Fruit fly (Drosophila melanogaster): Measurements from ENCODE around the gene nAChRbeta3.

nAChRbeta3 gene

dm6 chr2L:516032-516993 lies 28.6 kb upstream of the nAChRbeta3 start:
- peak; percentile 30 for TF ChIP-seq kay (GFP tag; ENCODE audit: borderline replicate concordance)
- no peak for TF ChIP-seq cnc (optimal IDR thresholded peaks at IDR 0.05)

dm6 chr2L:517911-518619 lies 26.9 kb upstream of the nAChRbeta3 start:
- TF ChIP-seq CG11617 (GFP tag; optimal IDR thresholded peaks at IDR 0.05) (no peak), Hr96 (GFP tag; optimal IDR thresholded peaks at IDR 0.05) (no peak), pad (GFP tag; optimal IDR thresholded peaks at IDR 0.05) (no peak), cic (GFP tag; optimal IDR thresholded peaks at IDR 0.05) (no peak), CG33017 (tag; optimal IDR thresholded peaks at IDR 0.05) (no peak), ovo (GFP tag; optimal IDR thresholded peaks at IDR 0.05) (no peak), toe (GFP tag; optimal IDR thresholded peaks at IDR 0.05) (no peak), kay (GFP tag; ENCODE audit: borderline replicate concordance) (no peak), tj (GFP tag; optimal IDR thresholded peaks at IDR 0.05) (no peak), Clk (GFP tag; optimal IDR thresholded peaks at IDR 0.05) (no peak), cnc (optimal IDR thresholded peaks at IDR 0.05) (no peak), CG7101 (tag; optimal IDR thresholded peaks at IDR 0.05) (no peak), Crg-1 (GFP tag; optimal IDR thresholded peaks at IDR 0.05) (no peak)

dm6 chr2L:518620-518913 lies 26.4 kb upstream of the nAChRbeta3 start:
- TF ChIP-seq cic (GFP tag; optimal IDR thresholded peaks at IDR 0.05) = no peak
- TF ChIP-seq Clk (GFP tag; optimal IDR thresholded peaks at IDR 0.05) = no peak
- no peak for TF ChIP-seq CG12768 (GFP tag; optimal IDR thresholded peaks at IDR 0.05)
- no peak for TF ChIP-seq cnc (optimal IDR thresholded peaks at IDR 0.05)
- no peak for TF ChIP-seq CG7045 (GFP tag; optimal IDR thresholded peaks at IDR 0.05)
- TF ChIP-seq CG7101 (tag; optimal IDR thresholded peaks at IDR 0.05) = no peak
- no peak for TF ChIP-seq tj (GFP tag; optimal IDR thresholded peaks at IDR 0.05)
- no peak for TF ChIP-seq Mnt (GFP tag; optimal IDR thresholded peaks at IDR 0.05)
- no peak for TF ChIP-seq CG1620 (GFP tag; optimal IDR thresholded peaks at IDR 0.05)
- no peak for TF ChIP-seq kay (GFP tag; ENCODE audit: borderline replicate concordance)

- TF ChIP-seq Crg-1 (GFP tag; optimal IDR thresholded peaks at IDR 0.05) (no peak), Mnt (GFP tag; optimal IDR thresholded peaks at IDR 0.05) (no peak), cic (GFP tag; optimal IDR thresholded peaks at IDR 0.05) (no peak), CG7045 (GFP tag; optimal IDR thresholded peaks at IDR 0.05) (no peak), bab1 (GFP tag; optimal IDR thresholded peaks at IDR 0.05) (no peak), toe (GFP tag; optimal IDR thresholded peaks at IDR 0.05) (no peak), kay (GFP tag; ENCODE audit: borderline replicate concordance) (no peak), Hr96 (GFP tag; optimal IDR thresholded peaks at IDR 0.05) (no peak), CG1620 (GFP tag; optimal IDR thresholded peaks at IDR 0.05) (no peak), ovo (GFP tag; optimal IDR thresholded peaks at IDR 0.05) (no peak), CG12768 (GFP tag; optimal IDR thresholded peaks at IDR 0.05) (no peak), Clk (GFP tag; optimal IDR thresholded peaks at IDR 0.05) (no peak), tj (GFP tag; optimal IDR thresholded peaks at IDR 0.05) (no peak), CG14711 (tag; optimal IDR thresholded peaks at IDR 0.05) (no peak), CG7101 (tag; optimal IDR thresholded peaks at IDR 0.05) (no peak)
Measured at dm6 chr2L:518979-519891, 25.7 kb upstream of the nAChRbeta3 start.

DNA sequence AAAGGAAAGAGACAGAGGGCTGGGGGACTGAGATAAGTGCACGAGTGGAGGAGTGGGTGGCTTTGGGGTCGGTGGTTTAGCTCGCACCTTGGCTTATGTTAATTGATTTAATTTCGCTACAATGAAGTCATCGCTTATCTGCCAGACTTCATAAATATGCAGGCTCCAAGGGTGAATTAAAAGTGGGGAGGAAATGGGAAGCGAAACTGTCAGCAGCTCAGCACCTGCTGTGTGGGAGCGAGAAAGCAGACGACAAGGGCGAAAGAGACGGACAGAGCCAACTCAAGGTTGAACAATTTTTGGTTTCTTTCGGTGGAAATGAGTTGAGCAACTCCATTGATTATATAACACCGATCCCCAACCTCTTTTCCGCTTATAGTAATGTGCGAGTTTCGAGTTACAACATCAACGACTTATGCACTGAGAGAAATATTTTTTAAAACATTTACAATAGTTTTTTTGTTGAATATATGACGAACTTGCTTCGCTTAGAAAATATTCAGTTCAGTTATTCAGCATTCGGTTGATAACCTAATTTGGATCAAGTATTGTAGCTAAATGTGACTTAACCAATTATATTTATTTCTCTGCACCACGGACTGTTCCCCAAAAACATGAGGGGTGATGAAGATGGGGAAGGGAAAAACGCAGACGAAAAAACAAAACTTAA lies 24.5 kb upstream of the nAChRbeta3 start:
- TF ChIP-seq Crg-1 (GFP tag; optimal IDR thresholded peaks at IDR 0.05) (no peak), CG7101 (tag; optimal IDR thresholded peaks at IDR 0.05) (peak; percentile 39), bab1 (GFP tag; optimal IDR thresholded peaks at IDR 0.05) (peak; percentile 41), CG33017 (tag; optimal IDR thresholded peaks at IDR 0.05) (no peak), cic (GFP tag; optimal IDR thresholded peaks at IDR 0.05) (no peak), CG14711 (tag; optimal IDR thresholded peaks at IDR 0.05) (no peak), CG1620 (GFP tag; optimal IDR thresholded peaks at IDR 0.05) (no peak), kay (GFP tag; ENCODE audit: borderline replicate concordance) (no peak)

Data from whole organism, adult.